Worm (Caenorhabditis elegans) whole organism, L1 larva: ENCODE data around the gene srpa-72.

Source experiments
- F16B12.6 ChIP-seq: fragments of 150-350 bp; optimal IDR thresholded peaks from 2 replicates; lab custom pipeline; 2014; ENCODE audit warnings: missing biosample characterization, missing genetic modification characterization
- alr-1 ChIP-seq: fragments of 200-800 bp; sonication (Bioruptor generic); optimal IDR thresholded peaks from 2 replicates; lab custom pipeline; 2018; ENCODE audit warnings: borderline replicate concordance, mild to moderate bottlenecking, missing genetic modification characterization, missing compliant biosample characterization
- ama-1 ChIP-seq: fragments of 150-350 bp; optimal IDR thresholded peaks from 2 replicates; lab custom pipeline; 2014
- ceh-8 ChIP-seq: fragments of 200-800 bp; sonication (Bioruptor generic); optimal IDR thresholded peaks from 2 replicates; lab custom pipeline; 2018; ENCODE audit warnings: mild to moderate bottlenecking, missing genetic modification characterization, moderate library complexity, missing compliant biosample characterization
- efl-1 ChIP-seq, 4 experiments: fragments of 150-350 bp; optimal IDR thresholded peaks in 3 of 4; peaks in 1 of 4; 1 replicate in 1 of 4; 2 replicates in 3 of 4; lab custom pipeline; 2014; ENCODE audit warnings: missing biosample characterization in 2 of 4, missing genetic modification characterization in 2 of 4, missing genetic modification reagents in 2 of 4
- egl-13 ChIP-seq: sonication (generic microtip); optimal IDR thresholded peaks from 2 replicates; lab custom pipeline; 2016; ENCODE audit warnings: missing genotype, missing genetic modification reagents, missing genetic modification characterization, missing compliant biosample characterization
- fkh-10 ChIP-seq: sonication (generic microtip); optimal IDR thresholded peaks from 2 replicates; lab custom pipeline; 2017; ENCODE audit warnings: missing biosample characterization, missing genetic modification reagents, missing genetic modification characterization
- fkh-4 ChIP-seq: sonication (generic microtip); optimal IDR thresholded peaks from 2 replicates; lab custom pipeline; 2016; ENCODE audit warnings: missing compliant biosample characterization, missing genetic modification characterization, borderline replicate concordance
- fkh-8 ChIP-seq: sonication (generic microtip); optimal IDR thresholded peaks from 2 replicates; lab custom pipeline; 2016; ENCODE audit warnings: mild to moderate bottlenecking, missing genetic modification characterization, missing compliant biosample characterization
- hlh-17 ChIP-seq: fragments of 200-800 bp; sonication (Bioruptor generic); optimal IDR thresholded peaks from 2 replicates; lab custom pipeline; 2018; ENCODE audit warnings: missing genetic modification characterization, mild to moderate bottlenecking, missing compliant biosample characterization, moderate library complexity, borderline replicate concordance
- hpl-2 ChIP-seq: fragments of 150-350 bp; optimal IDR thresholded peaks from 2 replicates; lab custom pipeline; 2014; ENCODE audit warnings: missing biosample characterization, missing genetic modification reagents, missing genetic modification characterization
- irx-1 ChIP-seq: sonication (generic microtip); optimal IDR thresholded peaks from 2 replicates; lab custom pipeline; 2016; ENCODE audit warnings: missing genetic modification characterization, missing compliant biosample characterization
- isw-1 ChIP-seq: fragments of 200-800 bp; sonication (Bioruptor generic); IDR thresholded peaks from 2 replicates; pipeline ENCODE4 v1.3.6; 2022; ENCODE audit warnings: missing genetic modification characterization, missing compliant biosample characterization
- lin-15B ChIP-seq: fragments of 150-350 bp; sonication (generic microtip); optimal IDR thresholded peaks from 3 replicates; lab custom pipeline; 2014; ENCODE audit warnings: missing biosample characterization, missing genetic modification characterization
- lsy-2 ChIP-seq, 2 experiments: fragments of 150-350 bp; optimal IDR thresholded peaks; 2 replicates each; lab custom pipeline; 2014; ENCODE audit warnings: missing biosample characterization in 2 of 2, missing genetic modification characterization in 2 of 2
- mab-9 ChIP-seq: fragments of 200-800 bp; sonication (Bioruptor generic); IDR thresholded peaks from 2 replicates; pipeline ENCODE4 v1.3.6; 2022; ENCODE audit warnings: missing genetic modification reagents, missing genetic modification characterization, missing compliant biosample characterization
- mdl-1 ChIP-seq, 2 experiments: fragments of 150-350 bp; optimal IDR thresholded peaks; 2 replicates each; lab custom pipeline; 2014 to 2017; ENCODE audit warnings: missing biosample characterization in 2 of 2, missing genetic modification characterization in 2 of 2, inconsistent platforms in 1 of 2
- nhr-19 ChIP-seq: fragments of 200-800 bp; sonication (Bioruptor generic); conservative IDR thresholded peaks from 2 replicates; pipeline ENCODE4 v1.3.6; 2022; ENCODE audit warnings: missing genetic modification characterization, missing compliant biosample characterization
- nhr-237 ChIP-seq: fragments of 150-350 bp; optimal IDR thresholded peaks from 2 replicates; lab custom pipeline; 2014; ENCODE audit warnings: missing biosample characterization, missing genetic modification characterization
- nhr-47 ChIP-seq: sonication (generic microtip); optimal IDR thresholded peaks from 2 replicates; lab custom pipeline; 2016; ENCODE audit warnings: mild to moderate bottlenecking, missing genetic modification characterization, moderate library complexity, missing compliant biosample characterization
- nhr-71 ChIP-seq: sonication (generic microtip); optimal IDR thresholded peaks from 2 replicates; lab custom pipeline; 2016; ENCODE audit warnings: mild to moderate bottlenecking, missing genetic modification characterization, moderate library complexity, missing compliant biosample characterization
- nhr-77 ChIP-seq: fragments of 150-350 bp; optimal IDR thresholded peaks from 2 replicates; lab custom pipeline; 2014; ENCODE audit warnings: missing biosample characterization, missing genetic modification characterization
- nhr-85 ChIP-seq: sonication (generic microtip); peaks from one replicate; lab custom pipeline; 2016; ENCODE audit warnings: missing genetic modification characterization, inconsistent platforms, missing compliant biosample characterization
- nhr-90 ChIP-seq: sonication (generic microtip); optimal IDR thresholded peaks from 2 replicates; lab custom pipeline; 2016; ENCODE audit warnings: mild to moderate bottlenecking, missing genetic modification characterization, missing compliant biosample characterization; ENCODE audit not compliant: poor library complexity
- pag-3 ChIP-seq: sonication (generic microtip); optimal IDR thresholded peaks from 2 replicates; lab custom pipeline; 2017; ENCODE audit warnings: missing genetic modification characterization, mild to moderate bottlenecking, missing compliant biosample characterization, antibody characterized with exemption, borderline replicate concordance; ENCODE audit not compliant: insufficient read depth
- pax-3 ChIP-seq: fragments of 200-800 bp; sonication (Bioruptor generic); optimal IDR thresholded peaks from 2 replicates; lab custom pipeline; 2018; ENCODE audit warnings: mild to moderate bottlenecking, missing genetic modification characterization, moderate library complexity, missing compliant biosample characterization
- pqm-1 ChIP-seq: sonication (generic microtip); optimal IDR thresholded peaks from 3 replicates; lab custom pipeline; 2017; ENCODE audit warnings: missing biosample characterization, missing genetic modification characterization
- skn-1 ChIP-seq: fragments of 150-350 bp; optimal IDR thresholded peaks from 2 replicates; lab custom pipeline; 2014; ENCODE audit warnings: missing biosample characterization, missing genetic modification characterization
- snu-23 ChIP-seq: sonication (generic microtip); optimal IDR thresholded peaks from 2 replicates; lab custom pipeline; 2016; ENCODE audit warnings: missing genetic modification characterization, missing compliant biosample characterization
- sptf-1 ChIP-seq: fragments of 150-350 bp; optimal IDR thresholded peaks from 2 replicates; lab custom pipeline; 2014; ENCODE audit warnings: missing biosample characterization, missing genetic modification characterization
- tbx-2 ChIP-seq: sonication (generic microtip); optimal IDR thresholded peaks from 2 replicates; lab custom pipeline; 2016; ENCODE audit warnings: missing genetic modification characterization, missing compliant biosample characterization
- tlp-1 ChIP-seq: fragments of 150-350 bp; optimal IDR thresholded peaks from 2 replicates; lab custom pipeline; 2014; ENCODE audit warnings: missing biosample characterization, missing genetic modification characterization
- unc-30 ChIP-seq: sonication (generic microtip); optimal IDR thresholded peaks from 2 replicates; lab custom pipeline; 2017; ENCODE audit warnings: missing biosample characterization, missing genetic modification characterization
- zip-4 ChIP-seq: fragments of 200-800 bp; sonication (Bioruptor generic); optimal IDR thresholded peaks from 2 replicates; lab custom pipeline; 2018; ENCODE audit warnings: mild to moderate bottlenecking, missing genetic modification characterization, moderate library complexity, missing compliant biosample characterization

srpa-72 gene

DNA sequence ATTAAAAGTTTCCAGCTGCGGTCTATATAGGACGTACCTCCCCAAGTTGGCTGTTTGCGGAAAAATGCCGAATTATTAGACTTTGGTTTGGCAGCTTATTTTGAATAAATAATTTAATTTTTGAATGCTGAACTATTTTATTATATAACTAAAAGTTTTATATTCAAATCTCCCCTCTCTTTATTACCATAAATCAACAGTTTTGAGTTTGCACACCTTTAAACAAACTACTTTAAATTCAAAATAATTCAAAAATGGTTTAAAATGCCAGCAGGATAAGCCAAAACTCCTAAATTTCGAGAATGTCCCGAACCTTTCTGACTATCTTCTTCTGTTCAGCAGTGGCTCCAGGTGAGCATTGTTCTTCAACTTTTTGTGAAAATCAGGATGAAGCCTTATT, 8.0 kb upstream of the srpa-72 start, which contains the start of gene F08D12.3:
F08D12.3 (plus strand) TSS at position 301 of the 400 bp plus-strand sequence.
- TF ChIP-seq mab-9 (no peak), sptf-1 (no peak), skn-1 (tag; lab: Kevin White, UChicago) (no peak), egl-13 (no peak), lin-15B (tag; lab: Kevin White, UChicago) (no peak), pag-3 (tag; lab: Kevin White, UChicago) (no peak), pqm-1 (tag; lab: Kevin White, UChicago) (no peak)

DNA sequence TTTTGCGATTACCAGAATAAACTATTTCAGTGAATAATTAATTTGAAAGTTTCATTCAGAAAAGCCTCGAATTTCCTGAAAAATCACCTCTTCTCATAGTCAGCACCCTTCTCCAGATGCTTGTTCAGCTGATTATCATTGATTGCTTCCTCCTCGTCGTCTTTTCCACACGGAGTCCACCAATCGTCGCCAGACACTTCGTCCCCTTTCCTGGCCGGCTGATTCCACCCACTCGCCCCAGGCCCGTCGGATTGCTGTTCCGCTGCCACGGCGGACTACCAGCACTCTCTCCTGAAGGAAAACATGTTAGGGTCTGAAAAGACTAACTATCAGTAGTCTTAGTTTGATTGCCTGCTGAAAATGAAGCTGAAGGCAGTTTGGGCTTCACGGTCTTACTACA, 6.5 kb upstream of the srpa-72 start:
- TF ChIP-seq nhr-77 (tag; lab: Kevin White, UChicago) (no peak), tlp-1 (tag; lab: Kevin White, UChicago) (no peak), F16B12.6 (no peak), pax-3 (tag; lab: Kevin White, UChicago) (no peak), mdl-1 (tag; optimal IDR thresholded peaks at IDR 0.05; lab: Kevin White, UChicago) (no peak), unc-30 (tag; lab: Kevin White, UChicago) (no peak), lsy-2 (tag; optimal IDR thresholded peaks at IDR 0.05; lab: Kevin White, UChicago) (no peak), efl-1 (optimal IDR thresholded peaks at IDR 0.05; lab: Kevin White, UChicago) (no peak), efl-1 (GFP tag; optimal IDR thresholded peaks at IDR 0.05 in 1 of 2; lab: Kevin White, UChicago) (no peak), isw-1 (GFP tag; lab: Robert Waterston, UW) (no peak), pag-3 (tag; lab: Kevin White, UChicago) (no peak), ama-1 (no peak), nhr-71 (tag; lab: Kevin White, UChicago) (no peak), hpl-2 (GFP tag; lab: Kevin White, UChicago) (no peak), fkh-4 (no peak), nhr-90 (tag; lab: Kevin White, UChicago) (no peak)
- TF ChIP-seq, all 84 proteins: peak for 0

DNA sequence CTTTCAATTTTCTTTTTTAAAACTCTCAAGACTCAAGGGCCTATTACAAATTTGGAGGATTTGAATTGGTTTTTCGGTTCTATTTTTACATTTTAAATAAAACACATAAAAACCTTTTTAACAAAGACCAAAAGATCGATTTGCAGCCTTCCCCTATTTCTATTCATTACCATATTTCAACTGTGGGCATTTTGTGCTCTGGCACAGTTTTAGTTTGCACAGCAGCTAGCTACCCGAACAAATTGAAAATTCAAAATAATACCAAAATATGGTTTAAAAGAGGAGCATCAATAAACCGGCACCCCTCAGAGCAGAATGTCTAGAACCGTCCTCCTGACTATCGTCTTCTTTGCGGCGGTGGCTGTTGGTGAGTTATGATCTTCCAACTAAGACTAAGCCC, 5.9 kb upstream of the srpa-72 start, which contains the start of gene F08D12.2:
F08D12.2 (plus strand) TSS at position 301 of the 400 bp plus-strand sequence.
- no peak for TF ChIP-seq zip-4 (GFP tag; lab: Kevin White, UChicago)
- no peak for TF ChIP-seq fkh-10 (GFP tag; lab: Kevin White, UChicago)
- TF ChIP-seq nhr-85 (tag; lab: Kevin White, UChicago): no peak
- TF ChIP-seq irx-1 (tag; lab: Kevin White, UChicago): no peak
- TF ChIP-seq nhr-71 (tag; lab: Kevin White, UChicago): no peak
- TF ChIP-seq nhr-237 (tag; lab: Kevin White, UChicago): no peak
- no peak for TF ChIP-seq nhr-19 (GFP tag; lab: Robert Waterston, UW)
- TF ChIP-seq lsy-2 (tag; optimal IDR thresholded peaks at IDR 0.05; lab: Kevin White, UChicago): no peak
- no peak for TF ChIP-seq hlh-17 (GFP tag; lab: Kevin White, UChicago)
- no peak for TF ChIP-seq snu-23 (GFP tag; lab: Kevin White, UChicago)
- no peak for TF ChIP-seq lin-15B (tag; lab: Kevin White, UChicago)
- no peak for TF ChIP-seq fkh-8 (tag; lab: Kevin White, UChicago)

DNA sequence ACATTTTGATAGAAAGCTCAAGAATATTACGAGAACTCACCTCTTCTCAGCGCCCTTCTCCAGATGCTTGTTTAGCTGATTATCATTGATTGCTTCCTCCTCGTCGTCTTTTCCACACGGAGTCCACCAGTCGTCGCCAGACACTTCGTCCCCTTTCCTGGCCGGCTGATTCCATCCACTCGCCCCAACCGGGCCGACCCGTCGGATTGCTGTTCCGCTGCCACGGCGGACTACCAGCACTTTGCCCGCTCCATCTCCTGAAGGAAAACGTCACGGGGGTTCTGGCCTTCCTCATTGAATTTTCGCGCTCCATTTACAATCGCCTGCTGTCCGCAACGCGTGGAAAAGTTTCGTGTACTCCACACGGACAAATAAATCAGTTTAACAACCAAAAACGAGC, 3.9 kb upstream of the srpa-72 start:
- TF ChIP-seq alr-1 (tag; lab: Kevin White, UChicago) (no peak), tbx-2 (tag; lab: Kevin White, UChicago) (no peak), ceh-8 (GFP tag; lab: Kevin White, UChicago) (no peak), nhr-47 (tag; lab: Kevin White, UChicago) (no peak), hlh-17 (GFP tag; lab: Kevin White, UChicago) (no peak)
